Worm (Caenorhabditis elegans): Measurements from ENCODE around the gene srz-23.

srz-23 gene

DNA sequence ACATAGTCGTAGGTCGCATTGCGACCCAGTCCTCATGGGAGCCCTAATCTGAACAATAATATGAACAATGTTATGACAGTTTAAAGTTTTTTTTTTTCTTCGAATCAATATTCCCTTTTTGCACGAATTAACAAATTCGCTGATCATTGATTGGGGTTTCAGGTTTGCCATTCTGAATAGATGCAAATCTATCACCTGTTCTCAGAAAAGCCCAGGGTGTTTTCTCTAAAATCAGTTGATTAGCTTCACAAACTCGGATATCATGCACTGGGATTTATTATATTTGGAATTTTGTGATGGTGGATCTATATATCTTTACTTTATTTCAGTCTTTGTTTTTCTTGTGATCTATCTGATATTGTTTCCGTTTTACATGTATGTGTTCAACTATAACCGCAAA is at the start of gene srz-23:
TSS of gene srz-23 (plus strand) at position 263 of the 400 bp plus-strand sequence.
- no peak for TF ChIP-seq chd-7 (tag; optimal IDR thresholded peaks at IDR 0.05)

DNA sequence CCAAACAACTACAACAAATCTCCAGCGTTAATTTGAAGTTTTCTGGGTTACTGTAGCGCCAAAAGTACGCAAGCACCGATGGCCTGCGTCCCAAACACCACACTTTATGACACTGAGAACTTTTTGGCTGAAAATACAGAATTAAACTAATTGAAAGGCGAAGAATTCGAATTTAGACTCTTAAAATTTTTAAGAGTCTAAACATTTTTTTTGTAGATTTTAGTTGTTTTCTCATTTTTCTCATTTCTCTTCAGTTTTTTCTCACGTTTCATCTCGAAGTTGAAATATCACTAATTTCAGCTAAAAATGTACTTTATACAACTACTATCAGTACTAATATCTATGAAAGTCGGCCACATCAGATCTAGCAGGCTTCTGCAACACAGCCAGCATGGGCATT is 38.0 kb upstream of the srz-23 start, which contains the start of gene lgc-9:
TSS of gene lgc-9 (plus strand) at position 301 of the 400 bp plus-strand sequence.
- TF ChIP-seq C17E4.6 (GFP tag; IDR thresholded peaks at IDR 0.05) (no peak), ceh-79 (tag; optimal IDR thresholded peaks at IDR 0.05) (no peak), ztf-28 (GFP tag; IDR thresholded peaks at IDR 0.05) (no peak), lag-1 (GFP tag; IDR thresholded peaks at IDR 0.05) (no peak), dox-1 (GFP tag; IDR thresholded peaks at IDR 0.05) (no peak), him-1 (tag; optimal IDR thresholded peaks at IDR 0.05) (no peak), K12H6.12 (tag; optimal IDR thresholded peaks at IDR 0.05) (no peak), rcor-1 (GFP tag; IDR thresholded peaks at IDR 0.05) (no peak), let-526 (GFP tag; IDR thresholded peaks at IDR 0.05) (no peak), rpc-1 (optimal IDR thresholded peaks at IDR 0.05) (no peak), rpc-1 (tag; optimal IDR thresholded peaks at IDR 0.05) (no peak), Y53G8AR.9 (GFP tag; conservative IDR thresholded peaks at IDR 0.05) (no peak), zfh-2 (GFP tag; conservative IDR thresholded peaks at IDR 0.05) (no peak), snpc-1.3 (tag; optimal IDR thresholded peaks at IDR 0.05; ENCODE audit: insufficient read depth) (no peak), Y95B8A.8 (GFP tag; IDR thresholded peaks at IDR 0.05) (no peak), lin-35 (GFP tag; optimal IDR thresholded peaks at IDR 0.05) (no peak), hsf-1 (GFP tag; IDR thresholded peaks at IDR 0.05) (no peak)

DNA sequence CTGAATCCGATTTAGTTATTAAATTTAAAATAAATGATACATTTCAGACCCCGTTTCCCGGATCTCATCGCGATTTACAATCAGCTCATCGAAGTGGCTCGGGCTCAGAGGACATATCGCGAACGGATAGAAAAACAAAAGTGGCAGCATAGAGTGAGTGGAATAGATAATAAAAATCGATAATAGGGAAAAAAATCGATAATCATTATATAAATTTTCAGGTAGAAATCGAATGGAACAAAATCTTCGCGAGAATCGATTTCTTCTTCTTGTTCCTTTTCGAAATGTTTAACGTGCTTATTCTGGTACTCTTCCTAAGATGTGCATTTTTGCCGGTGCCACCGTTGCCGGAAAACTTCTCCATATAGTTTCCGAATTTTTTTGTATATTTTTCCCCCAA is 34.7 kb upstream of the srz-23 start:
- no peak for TF ChIP-seq rcor-1 (GFP tag; IDR thresholded peaks at IDR 0.05)
- TF ChIP-seq snpc-1.1 (tag; optimal IDR thresholded peaks at IDR 0.05; ENCODE audit: insufficient read depth): no peak
- no peak for TF ChIP-seq egrh-3 (GFP tag; IDR thresholded peaks at IDR 0.05)
- TF ChIP-seq B0261.1 (tag; optimal IDR thresholded peaks at IDR 0.05): no peak
- no peak for TF ChIP-seq sea-2 (GFP tag; IDR thresholded peaks at IDR 0.05)

DNA sequence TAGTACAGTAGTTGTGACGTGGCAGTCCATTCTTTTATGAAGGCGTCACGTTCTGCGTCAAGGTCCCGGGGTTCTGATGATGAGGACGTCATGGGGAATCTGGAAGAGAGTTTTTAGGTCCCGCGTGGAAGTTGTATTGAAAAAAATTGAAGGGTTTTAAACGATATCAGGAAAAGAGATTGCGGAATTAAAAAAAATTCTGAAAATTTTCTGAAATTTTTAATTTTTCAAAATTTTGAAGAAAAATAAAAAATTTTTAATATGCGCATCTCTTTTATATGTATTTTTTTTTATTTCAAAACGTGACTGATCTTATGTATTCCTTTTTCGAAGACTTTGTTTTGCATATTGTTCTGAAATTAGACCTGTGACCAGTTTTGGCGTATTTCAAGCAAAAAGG is 30.9 kb upstream of the srz-23 start, which contains the start of gene C04C3.6:
TSS of gene C04C3.6 (minus strand) at position 101 of the 400 bp plus-strand sequence.
- TF ChIP-seq cebp-1 (GFP tag; IDR thresholded peaks at IDR 0.05) (no peak), cebp-1 (tag; optimal IDR thresholded peaks at IDR 0.05) (no peak), dpff-1 (tag; optimal IDR thresholded peaks at IDR 0.05) (no peak), rpc-1 (optimal IDR thresholded peaks at IDR 0.05) (no peak), rpc-1 (tag; optimal IDR thresholded peaks at IDR 0.05) (no peak), ceh-58 (GFP tag; IDR thresholded peaks at IDR 0.05) (no peak), F52B5.7 (tag; optimal IDR thresholded peaks at IDR 0.05) (no peak), nhr-120 (GFP tag; IDR thresholded peaks at IDR 0.05) (no peak), Y95B8A.8 (GFP tag; IDR thresholded peaks at IDR 0.05) (no peak), fkh-3 (tag; optimal IDR thresholded peaks at IDR 0.05) (no peak), lin-26 (GFP tag; IDR thresholded peaks at IDR 0.05) (no peak), aptf-3 (GFP tag; IDR thresholded peaks at IDR 0.05) (no peak), hmg-1.2 (GFP tag; IDR thresholded peaks at IDR 0.05) (no peak)

DNA sequence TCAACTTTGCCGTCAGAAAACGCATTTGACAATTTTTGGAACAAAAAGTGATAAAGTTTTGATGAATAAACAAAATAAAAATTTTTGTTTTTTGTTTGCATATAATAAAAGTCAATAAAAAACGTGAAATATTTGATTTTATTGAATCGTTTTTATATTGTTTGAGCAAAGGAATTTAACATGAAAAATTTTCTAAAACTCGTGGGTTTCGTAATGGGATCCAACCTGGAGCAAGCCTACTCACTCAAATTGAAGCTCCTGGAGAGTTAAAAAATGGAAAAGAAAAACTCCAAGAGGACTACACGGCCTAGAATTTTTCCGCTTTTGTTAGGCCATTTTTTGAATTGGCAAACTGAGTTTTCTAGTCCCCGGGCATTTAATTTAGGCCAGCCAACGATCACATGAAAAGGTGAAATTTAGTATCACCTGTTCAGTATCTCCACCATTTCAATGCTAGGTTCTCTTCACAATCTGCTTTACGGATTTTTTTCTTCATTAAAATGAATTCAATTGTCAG is 24.9 kb upstream of the srz-23 start, which contains the start of the genes C04C3.9 and srz-60:
TSS of gene C04C3.9 (minus strand) at position 101 of the 517 bp plus-strand sequence.
TSS of gene srz-60 (plus strand) at position 467 of the 517 bp plus-strand sequence.
- TF ChIP-seq nfya-2 (GFP tag; IDR thresholded peaks at IDR 0.05) (no peak), nfyb-1 (GFP tag; IDR thresholded peaks at IDR 0.05) (no peak), tbx-9 (tag; optimal IDR thresholded peaks at IDR 0.05; ENCODE audit: borderline replicate concordance) (no peak), lag-1 (GFP tag; IDR thresholded peaks at IDR 0.05) (no peak)
